Fruit fly (Drosophila melanogaster) Kc167 (cell line): Measurements from ENCODE around the gene CG44476.

Experiments
- Myc ChIP-seq: fragments of >200 bp; optimal IDR thresholded peaks from 2 replicates; lab custom pipeline; 2017; ENCODE audit warnings: missing external identifiers
- Sin3A ChIP-seq: fragments of >200 bp; optimal IDR thresholded peaks from 2 replicates; lab custom pipeline; 2018; ENCODE audit warnings: missing external identifiers
- h ChIP-seq: fragments of >200 bp; optimal IDR thresholded peaks from 3 replicates; lab custom pipeline; 2018; ENCODE audit warnings: missing external identifiers
- insv ChIP-seq: fragments of >200 bp; optimal IDR thresholded peaks from 3 replicates; lab custom pipeline; 2018; ENCODE audit warnings: missing external identifiers
- psq ChIP-seq: fragments of >200 bp; optimal IDR thresholded peaks from 2 replicates; lab custom pipeline; 2017; ENCODE audit warnings: missing external identifiers
- ttk ChIP-seq: sonication (Bioruptor generic); optimal IDR thresholded peaks from 2 replicates; lab custom pipeline; 2017; ENCODE audit warnings: missing external identifiers

- TF ChIP-seq ttk (lab: Kevin White, UChicago) (no peak), Sin3A (no peak), h (lab: Kevin White, UChicago) (no peak), insv (no peak), Myc (no peak), psq (no peak)
Measured at dm6 chr2L:18081328-18081727, 31.7 kb downstream of the CG44476 start, which contains the start of gene ninaD.
